Worm (Caenorhabditis elegans) whole organism, L2 larva: ENCODE measurements around the gene ZC116.1.

Source experiments
- R02D3.7 ChIP-seq: fragments of 150-350 bp; optimal IDR thresholded peaks from 2 replicates; lab custom pipeline; 2014; ENCODE audit warnings: missing biosample characterization, missing genetic modification characterization
- ama-1 ChIP-seq: fragments of 150-350 bp; optimal IDR thresholded peaks from 2 replicates; lab custom pipeline; 2018; ENCODE audit warnings: inconsistent platforms
- ceh-16 ChIP-seq: fragments of 150-350 bp; optimal IDR thresholded peaks from 2 replicates; lab custom pipeline; 2014; ENCODE audit warnings: missing biosample characterization, missing genetic modification characterization
- ceh-82 ChIP-seq: fragments of 150-350 bp; optimal IDR thresholded peaks from 2 replicates; lab custom pipeline; 2014; ENCODE audit warnings: missing biosample characterization, missing genetic modification characterization
- crh-2 ChIP-seq: sonication (generic microtip); optimal IDR thresholded peaks from 2 replicates; lab custom pipeline; 2017; ENCODE audit warnings: missing biosample characterization, missing genetic modification characterization
- egl-27 ChIP-seq: sonication (generic microtip); optimal IDR thresholded peaks from 3 replicates; lab custom pipeline; 2017; ENCODE audit warnings: missing biosample characterization, missing genetic modification reagents, missing genetic modification characterization
- lin-11 ChIP-seq: fragments of 150-350 bp; sonication (generic microtip); optimal IDR thresholded peaks from 2 replicates; lab custom pipeline; 2014; ENCODE audit warnings: missing biosample characterization, missing genetic modification characterization, inconsistent platforms, mixed read lengths
- lsy-2 ChIP-seq, 2 experiments: fragments of 150-350 bp in 1 of 2; sonication (generic microtip) in 1 of 2; optimal IDR thresholded peaks; 2 replicates each; lab custom pipeline; 2014 to 2017; ENCODE audit warnings: missing biosample characterization in 2 of 2, missing genetic modification characterization in 2 of 2
- mbf-1 ChIP-seq: sonication (generic microtip); optimal IDR thresholded peaks from 2 replicates; lab custom pipeline; 2017; ENCODE audit warnings: missing biosample characterization, missing genetic modification characterization
- nhr-11 ChIP-seq: fragments of 150-350 bp; optimal IDR thresholded peaks from 2 replicates; lab custom pipeline; 2014; ENCODE audit warnings: missing biosample characterization, missing genetic modification characterization
- nhr-237 ChIP-seq: fragments of 150-350 bp; optimal IDR thresholded peaks from 2 replicates; lab custom pipeline; 2014; ENCODE audit warnings: missing biosample characterization, missing genetic modification characterization
- nhr-25 ChIP-seq: fragments of 150-350 bp; sonication (generic microtip); optimal IDR thresholded peaks from 3 replicates; lab custom pipeline; 2014; ENCODE audit warnings: missing biosample characterization, missing genetic modification characterization
- sem-4 ChIP-seq: fragments of 150-350 bp; optimal IDR thresholded peaks from 2 replicates; lab custom pipeline; 2014; ENCODE audit warnings: missing biosample characterization, missing genetic modification reagents, missing genetic modification characterization
- skn-1 ChIP-seq: sonication (generic microtip); optimal IDR thresholded peaks from 2 replicates; lab custom pipeline; 2017; ENCODE audit warnings: missing biosample characterization, missing genetic modification characterization
- sma-3 ChIP-seq: sonication (generic microtip); optimal IDR thresholded peaks from 2 replicates; lab custom pipeline; 2016; ENCODE audit warnings: missing genetic modification reagents, missing genetic modification characterization, missing compliant biosample characterization
- sma-9 ChIP-seq, 2 experiments: fragments of 150-350 bp in 1 of 2; sonication (generic microtip) in 1 of 2; optimal IDR thresholded peaks; 2 replicates each; lab custom pipeline; 2014 to 2016; ENCODE audit warnings: missing genetic modification characterization in 2 of 2, mild to moderate bottlenecking in 1 of 2, missing biosample characterization in 1 of 2, missing compliant biosample characterization in 1 of 2, missing genetic modification reagents in 1 of 2, moderate library complexity in 1 of 2
- unc-39 ChIP-seq: fragments of 150-350 bp; optimal IDR thresholded peaks from 2 replicates; lab custom pipeline; 2014; ENCODE audit warnings: missing biosample characterization, missing genetic modification characterization
- unc-55 ChIP-seq: fragments of 150-350 bp; sonication (generic microtip); optimal IDR thresholded peaks from 3 replicates; lab custom pipeline; 2014; ENCODE audit warnings: missing biosample characterization, missing genetic modification reagents, missing genetic modification characterization
- unc-62 ChIP-seq: fragments of 150-350 bp; optimal IDR thresholded peaks from 2 replicates; lab custom pipeline; 2014; ENCODE audit warnings: missing biosample characterization, missing genetic modification reagents, missing genetic modification characterization
- zag-1 ChIP-seq: fragments of 150-350 bp; optimal IDR thresholded peaks from 2 replicates; lab custom pipeline; 2014; ENCODE audit warnings: missing biosample characterization, missing genetic modification characterization

The ZC116.1 gene

ce11 chrV:12659426-12659825 lies 49.8 kb downstream of the ZC116.1 start, which contains the start of gene ccch-3 (continued):
- TF ChIP-seq lin-11 (tag; lab: Kevin White, UChicago) (no peak), unc-62 (no peak)
- TF ChIP-seq, all 48 proteins: peak for 17

- TF ChIP-seq nhr-11 (tag; lab: Kevin White, UChicago), result no peak
- TF ChIP-seq skn-1 (tag; lab: Kevin White, UChicago), result no peak
- no peak for TF ChIP-seq sma-3 (GFP tag; lab: Kevin White, UChicago)
- TF ChIP-seq ceh-82 (tag; lab: Kevin White, UChicago), result no peak
- no peak for TF ChIP-seq unc-39 (tag; lab: Kevin White, UChicago)
- TF ChIP-seq mbf-1 (tag; lab: Kevin White, UChicago), result no peak
- no peak for TF ChIP-seq sma-9 (GFP tag; optimal IDR thresholded peaks at IDR 0.05; lab: Kevin White, UChicago)
- TF ChIP-seq sma-9 (tag; optimal IDR thresholded peaks at IDR 0.05; lab: Kevin White, UChicago), result no peak
- TF ChIP-seq zag-1 (tag; lab: Kevin White, UChicago), result no peak
- no peak for TF ChIP-seq lsy-2 (tag; optimal IDR thresholded peaks at IDR 0.05; lab: Kevin White, UChicago)
- TF ChIP-seq nhr-237 (tag; lab: Kevin White, UChicago), result no peak
- no peak for TF ChIP-seq unc-55
- TF ChIP-seq sem-4, result no peak
- no peak for TF ChIP-seq egl-27 (tag; lab: Kevin White, UChicago)
- TF ChIP-seq R02D3.7, result no peak
- TF ChIP-seq ceh-16, result no peak
- TF ChIP-seq crh-2 (tag; lab: Kevin White, UChicago), result no peak
- TF ChIP-seq ama-1 (lab: Kevin White, UChicago), result no peak
- no peak for TF ChIP-seq nhr-25 (tag; lab: Kevin White, UChicago)
Observed at ce11 chrV:12660280-12660818, 50.7 kb downstream of the ZC116.1 start, which contains the start of gene his-74. Gene his-74, minus strand, starts transcription at chrV:12660330.
